Worm (Caenorhabditis elegans): ENCODE results near the gene mltn-10.

Gene mltn-10

ce11 chrII:14643983-14644382 lies 21.1 kb downstream of the mltn-10 start, which contains the start of gene atgp-2 (continued):
- no peak for TF ChIP-seq ceh-28 (tag; optimal IDR thresholded peaks at IDR 0.05)

ce11 chrII:14644465-14644864 lies 21.6 kb downstream of the mltn-10 start:
- no peak for TF ChIP-seq F26F4.8 (GFP tag; conservative IDR thresholded peaks at IDR 0.05)
- TF ChIP-seq hlh-11 (tag; optimal IDR thresholded peaks at IDR 0.05) = no peak
- TF ChIP-seq nhr-11 (tag; optimal IDR thresholded peaks at IDR 0.05) = no peak
- TF ChIP-seq F49E8.2 (tag; optimal IDR thresholded peaks at IDR 0.05; ENCODE audit: borderline replicate concordance) = no peak
- no peak for TF ChIP-seq nhr-25 (tag; optimal IDR thresholded peaks at IDR 0.05; ENCODE audit: borderline replicate concordance, insufficient read depth)
- TF ChIP-seq R02D3.7 (tag; optimal IDR thresholded peaks at IDR 0.05) = no peak
- TF ChIP-seq dmd-6 (GFP tag; IDR thresholded peaks at IDR 0.05) = no peak

- TF ChIP-seq lir-3 (tag; optimal IDR thresholded peaks at IDR 0.05) (no peak), aly-2 (tag; optimal IDR thresholded peaks at IDR 0.05) (no peak), aha-1 (tag) (peak; percentile 1), nhr-28 (tag; optimal IDR thresholded peaks at IDR 0.05) (peak; percentile 8), madf-9 (GFP tag; conservative IDR thresholded peaks at IDR 0.05) (no peak), duxl-1 (tag; optimal IDR thresholded peaks at IDR 0.05; ENCODE audit: poor library complexity) (no peak), pha-4 (GFP tag; IDR thresholded peaks at IDR 0.05) (no peak), pha-4 (tag; optimal IDR thresholded peaks at IDR 0.05) (no peak), nhr-11 (tag; optimal IDR thresholded peaks at IDR 0.05) (peak; percentile 59), arid-1 (GFP tag; conservative IDR thresholded peaks at IDR 0.05) (no peak), zfp-2 (tag; optimal IDR thresholded peaks at IDR 0.05) (no peak), lsy-2 (tag; optimal IDR thresholded peaks at IDR 0.05) (peak in 1 of 2 experiments; percentile 52), zag-1 (tag; optimal IDR thresholded peaks at IDR 0.05) (no peak), mep-1 (tag; optimal IDR thresholded peaks at IDR 0.05) (peak; percentile 24), Y105C5A.15 (GFP tag; IDR thresholded peaks at IDR 0.05) (no peak), rbr-2 (tag; optimal IDR thresholded peaks at IDR 0.05) (peak; percentile 50), F49E8.2 (tag; optimal IDR thresholded peaks at IDR 0.05; ENCODE audit: borderline replicate concordance) (no peak), nhr-48 (tag; optimal IDR thresholded peaks at IDR 0.05) (no peak), sdz-12 (GFP tag; optimal IDR thresholded peaks at IDR 0.05) (no peak), mxl-3 (GFP tag; optimal IDR thresholded peaks at IDR 0.05) (peak; percentile 36), mdl-1 (tag; optimal IDR thresholded peaks at IDR 0.05) (peak in 1 of 2 experiments; percentile 54), daf-19 (GFP tag; conservative IDR thresholded peaks at IDR 0.05) (no peak), lin-38 (GFP tag; IDR thresholded peaks at IDR 0.05) (no peak), snpc-4 (tag; optimal IDR thresholded peaks at IDR 0.05) (no peak), ztf-7 (tag; optimal IDR thresholded peaks at IDR 0.05) (no peak), spr-3 (GFP tag; optimal IDR thresholded peaks at IDR 0.05) (no peak), mes-2 (tag; optimal IDR thresholded peaks at IDR 0.05; ENCODE audit: poor library complexity, severe bottlenecking) (peak; percentile 43), lim-7 (GFP tag; IDR thresholded peaks at IDR 0.05) (no peak), tra-1 (GFP tag; IDR thresholded peaks at IDR 0.05) (0 out of 2 replicates have a peak, but pooled peaks have one; percentile 25), ztf-11 (tag; optimal IDR thresholded peaks at IDR 0.05) (no peak), lin-15B (tag; optimal IDR thresholded peaks at IDR 0.05) (no peak), egl-27 (tag; optimal IDR thresholded peaks at IDR 0.05) (no peak), hlh-11 (tag; optimal IDR thresholded peaks at IDR 0.05) (peak; percentile 69), ceh-28 (tag; optimal IDR thresholded peaks at IDR 0.05) (no peak), lin-39 (tag; optimal IDR thresholded peaks at IDR 0.05) (no peak), nhr-41 (GFP tag; IDR thresholded peaks at IDR 0.05) (no peak), ceh-20 (GFP tag; IDR thresholded peaks at IDR 0.05) (peak; percentile 78), nhr-25 (tag; optimal IDR thresholded peaks at IDR 0.05; ENCODE audit: borderline replicate concordance, insufficient read depth) (no peak), daf-16 (GFP tag; optimal IDR thresholded peaks at IDR 0.05) (peak in 1 of 2 experiments; percentile 91), daf-16 (tag; optimal IDR thresholded peaks at IDR 0.05) (no peak), F44E2.7 (GFP tag; IDR thresholded peaks at IDR 0.05) (no peak), hmg-1.1 (GFP tag; IDR thresholded peaks at IDR 0.05) (peak; percentile 73), hlh-30 (tag; optimal IDR thresholded peaks at IDR 0.05; ENCODE audit: insufficient read depth) (peak; percentile 8)
These were observed 22.4 kb downstream of the mltn-10 start for ce11 chrII:14645290-14645689.

Data from whole organism, L4 larva.